Fruit fly (Drosophila melanogaster): ENCODE results near the gene CG7990.

Gene CG7990

dm6 chrX:19158519-19159289 lies 43.1 kb downstream of the CG7990 start (continued):
- no peak for TF ChIP-seq onecut (GFP tag; IDR thresholded peaks at IDR 0.05)
- TF ChIP-seq CG6813 (GFP tag; optimal IDR thresholded peaks at IDR 0.05), result no peak
- TF ChIP-seq crc (GFP tag; optimal IDR thresholded peaks at IDR 0.05), result no peak
- no peak for TF ChIP-seq hbn (GFP tag; IDR thresholded peaks at IDR 0.05; ENCODE audit: partially characterized antibody)
- TF ChIP-seq ERR (GFP tag; optimal IDR thresholded peaks at IDR 0.05), result no peak
- TF ChIP-seq CG13287 (GFP tag; IDR thresholded peaks at IDR 0.05; ENCODE audit: partially characterized antibody), result no peak
- no peak for TF ChIP-seq nerfin-2 (GFP tag; IDR thresholded peaks at IDR 0.05; ENCODE audit: partially characterized antibody)
- TF ChIP-seq CG11504 (tag; optimal IDR thresholded peaks at IDR 0.05), result peak; percentile 33
- no peak for TF ChIP-seq stwl (tag; optimal IDR thresholded peaks at IDR 0.05)
- TF ChIP-seq B-H1 (GFP tag; IDR thresholded peaks at IDR 0.05), result no peak
- TF ChIP-seq amos (GFP tag; IDR thresholded peaks at IDR 0.05; ENCODE audit: partially characterized antibody), result no peak
- no peak for TF ChIP-seq Hey (tag; optimal IDR thresholded peaks at IDR 0.05)
- TF ChIP-seq cato (GFP tag; optimal IDR thresholded peaks at IDR 0.05; ENCODE audit: borderline replicate concordance), result no peak
- 0 out of 2 replicates have a peak, but pooled peaks have one; percentile 33 for TF ChIP-seq Adf1 (GFP tag; IDR thresholded peaks at IDR 0.05)
- TF ChIP-seq CG18011 (GFP tag; optimal IDR thresholded peaks at IDR 0.05), result no peak
- no peak for TF ChIP-seq lov (optimal IDR thresholded peaks at IDR 0.05)
- TF ChIP-seq lov (GFP tag; IDR thresholded peaks at IDR 0.05), result no peak
- peak; percentile 53 for TF ChIP-seq CG18262 (tag; optimal IDR thresholded peaks at IDR 0.05)
- TF ChIP-seq CG10959 (GFP tag; IDR thresholded peaks at IDR 0.05), result no peak
- TF ChIP-seq CG4820 (GFP tag; optimal IDR thresholded peaks at IDR 0.05), result no peak
- TF ChIP-seq run (tag; optimal IDR thresholded peaks at IDR 0.05), result no peak
- TF ChIP-seq oc (tag; optimal IDR thresholded peaks at IDR 0.05), result no peak
- peak in 1 of 2 experiments; percentile 69 for TF ChIP-seq Hr78 (GFP tag; optimal IDR thresholded peaks at IDR 0.05)
- no peak for TF ChIP-seq ssp (GFP tag; IDR thresholded peaks at IDR 0.05)
- no peak for TF ChIP-seq mam (GFP tag; optimal IDR thresholded peaks at IDR 0.05)
- no peak for TF ChIP-seq CG11247 (GFP tag; IDR thresholded peaks at IDR 0.05)
- peak in 1 of 2 experiments; percentile 24 for TF ChIP-seq bsh (GFP tag; optimal IDR thresholded peaks at IDR 0.05)
- no peak for TF ChIP-seq chm (GFP tag; IDR thresholded peaks at IDR 0.05)
- no peak for TF ChIP-seq CG4854 (GFP tag; optimal IDR thresholded peaks at IDR 0.05)
- no peak for TF ChIP-seq sqz (GFP tag; optimal IDR thresholded peaks at IDR 0.05)
- no peak for TF ChIP-seq abd-A (tag; optimal IDR thresholded peaks at IDR 0.05)
- TF ChIP-seq CG13296 (GFP tag; optimal IDR thresholded peaks at IDR 0.05), result no peak
- no peak for TF ChIP-seq CG5245 (GFP tag; optimal IDR thresholded peaks at IDR 0.05)
- no peak for TF ChIP-seq CG2129 (GFP tag; IDR thresholded peaks at IDR 0.05; ENCODE audit: partially characterized antibody)
- no peak for TF ChIP-seq ato (GFP tag; IDR thresholded peaks at IDR 0.05; ENCODE audit: partially characterized antibody)
- no peak for TF ChIP-seq NK7.1 (GFP tag; optimal IDR thresholded peaks at IDR 0.05)
- TF ChIP-seq dimm (GFP tag; IDR thresholded peaks at IDR 0.05), result no peak
- TF ChIP-seq Bdp1 (GFP tag; optimal IDR thresholded peaks at IDR 0.05), result no peak
- TF ChIP-seq ab (GFP tag; optimal IDR thresholded peaks at IDR 0.05), result no peak
- TF ChIP-seq fd96Cb (tag; optimal IDR thresholded peaks at IDR 0.05), result no peak
- TF ChIP-seq tin (GFP tag; optimal IDR thresholded peaks at IDR 0.05), result no peak
- TF ChIP-seq peb (GFP tag; IDR thresholded peaks at IDR 0.05), result no peak
- TF ChIP-seq eve (GFP tag; optimal IDR thresholded peaks at IDR 0.05), result peak in 1 of 2 experiments; percentile 13
- no peak for TF ChIP-seq zen (tag; optimal IDR thresholded peaks at IDR 0.05)
- TF ChIP-seq Hr39 (optimal IDR thresholded peaks at IDR 0.05), result no peak
- 0 out of 2 replicates have a peak, but pooled peaks have one; percentile 12 for TF ChIP-seq ttk (GFP tag; IDR thresholded peaks at IDR 0.05)
- TF ChIP-seq CG12391 (tag; optimal IDR thresholded peaks at IDR 0.05), result no peak
- peak; percentile 9 for TF ChIP-seq Oli (tag; optimal IDR thresholded peaks at IDR 0.05)
- no peak for TF ChIP-seq pita (GFP tag; optimal IDR thresholded peaks at IDR 0.05)

Measured in whole organism, embryonic.